Fruit fly (Drosophila melanogaster): ENCODE results near the gene P58IPK.

Gene P58IPK

dm6 chr3R:9559413-9560014 is 27.2 kb upstream of the P58IPK start, which contains the start of the genes AP-1mu and MBD-like (continued):
- TF ChIP-seq Hr39 (GFP tag; optimal IDR thresholded peaks at IDR 0.05) (peak; percentile 75), Hr38 (GFP tag; optimal IDR thresholded peaks at IDR 0.05) (no peak), Blimp-1 (GFP tag; optimal IDR thresholded peaks at IDR 0.05) (peak; percentile 31), CG7368 (GFP tag; optimal IDR thresholded peaks at IDR 0.05) (no peak), CG8632 (GFP tag; optimal IDR thresholded peaks at IDR 0.05) (no peak), CG6276 (GFP tag; optimal IDR thresholded peaks at IDR 0.05) (no peak), Met (GFP tag; optimal IDR thresholded peaks at IDR 0.05) (no peak), Ets21C (GFP tag; optimal IDR thresholded peaks at IDR 0.05) (no peak), CG8119 (GFP tag; IDR thresholded peaks at IDR 0.05) (0 out of 3 replicates have a peak, but pooled peaks have one; percentile 36), CG11762 (GFP tag; optimal IDR thresholded peaks at IDR 0.05; ENCODE audit: insufficient read depth) (no peak), eg (GFP tag; IDR thresholded peaks at IDR 0.05) (peak; percentile 61; the same call in 2 of the 3 replicates), CG9139 (GFP tag; optimal IDR thresholded peaks at IDR 0.05) (no peak), CG31627 (GFP tag; optimal IDR thresholded peaks at IDR 0.05) (peak; percentile 82), dac (GFP tag; optimal IDR thresholded peaks at IDR 0.05) (no peak), fkh (GFP tag; optimal IDR thresholded peaks at IDR 0.05) (no peak), salr (GFP tag; optimal IDR thresholded peaks at IDR 0.05) (no peak), CG11294 (GFP tag; IDR thresholded peaks at IDR 0.05) (no peak), vri (GFP tag; optimal IDR thresholded peaks at IDR 0.05) (peak; percentile 52), Sox15 (GFP tag; optimal IDR thresholded peaks at IDR 0.05) (peak; percentile 34), CG10631 (GFP tag; optimal IDR thresholded peaks at IDR 0.05) (peak; percentile 72), fd59A (GFP tag; optimal IDR thresholded peaks at IDR 0.05) (no peak), CG8319 (GFP tag; optimal IDR thresholded peaks at IDR 0.05) (no peak)

dm6 chr3R:9561121-9561520 is 25.6 kb upstream of the P58IPK start:
- TF ChIP-seq CG3032 (tag; optimal IDR thresholded peaks at IDR 0.05), result no peak
- TF ChIP-seq Eip93F (GFP tag; optimal IDR thresholded peaks at IDR 0.05), result no peak
- TF ChIP-seq Sox102F (GFP tag; optimal IDR thresholded peaks at IDR 0.05), result no peak
- no peak for TF ChIP-seq CG11294 (GFP tag; IDR thresholded peaks at IDR 0.05)
- TF ChIP-seq CG6163 (GFP tag; IDR thresholded peaks at IDR 0.05), result 0 out of 3 replicates have a peak, but pooled peaks have one; percentile 7

DNA sequence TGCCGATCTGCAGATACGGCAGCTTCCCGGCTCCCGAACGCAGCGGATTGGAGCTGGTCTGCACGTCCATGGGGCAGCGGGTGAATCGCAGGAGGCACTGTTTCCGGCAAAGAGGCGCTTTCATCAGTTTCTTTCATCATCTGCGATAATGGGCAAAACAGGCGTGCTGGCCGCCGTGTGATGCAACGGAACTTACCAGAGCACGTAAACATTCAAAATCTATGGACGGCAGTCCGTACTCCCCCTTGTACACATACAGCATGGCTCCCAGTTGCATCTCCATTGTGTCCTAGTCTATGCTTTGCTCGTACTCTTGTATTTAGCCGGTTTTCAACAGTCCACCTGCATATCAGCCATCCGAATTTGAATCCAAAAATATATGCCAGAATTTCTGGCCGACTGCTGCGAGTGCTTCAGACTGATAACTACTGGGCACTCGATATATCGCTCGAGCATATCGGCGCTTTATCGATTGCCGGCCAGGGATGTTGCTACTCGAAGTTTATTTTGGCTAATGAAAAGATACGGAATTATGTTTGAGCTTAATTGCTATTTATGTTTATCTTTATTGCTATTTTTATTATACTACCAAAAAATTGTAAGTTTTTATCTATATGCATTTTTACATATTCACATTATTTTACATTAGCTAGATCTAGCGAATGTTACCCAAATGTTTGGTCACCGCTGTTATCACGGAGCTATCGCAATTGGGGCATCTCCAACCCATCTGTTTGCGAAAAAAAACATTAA is 23.3 kb upstream of the P58IPK start, which contains the start of the genes CG9393 and Vps45:
Gene CG9393 (minus strand): TSS at position 434 of the 753 bp plus-strand sequence.
Gene Vps45 (plus strand): TSS at position 685 of the 753 bp plus-strand sequence.
- peak; percentile 67 for TF ChIP-seq CG31627 (GFP tag; optimal IDR thresholded peaks at IDR 0.05)
- no peak for TF ChIP-seq fd85E (GFP tag; optimal IDR thresholded peaks at IDR 0.05)
- TF ChIP-seq Blimp-1 (GFP tag; optimal IDR thresholded peaks at IDR 0.05), result no peak
- TF ChIP-seq CG8632 (GFP tag; optimal IDR thresholded peaks at IDR 0.05), result no peak
- TF ChIP-seq Sox14 (GFP tag; optimal IDR thresholded peaks at IDR 0.05), result no peak
- no peak for TF ChIP-seq CG8319 (GFP tag; optimal IDR thresholded peaks at IDR 0.05)
- peak; percentile 49 for TF ChIP-seq Eip93F (GFP tag; optimal IDR thresholded peaks at IDR 0.05)
- peak; percentile 62 for TF ChIP-seq CG3032 (tag; optimal IDR thresholded peaks at IDR 0.05)
- no peak for TF ChIP-seq CG6854 (GFP tag; optimal IDR thresholded peaks at IDR 0.05)
- no peak for TF ChIP-seq CG6276 (GFP tag; optimal IDR thresholded peaks at IDR 0.05)
- no peak for TF ChIP-seq CG32006 (GFP tag; optimal IDR thresholded peaks at IDR 0.05)
- TF ChIP-seq CG11762 (GFP tag; optimal IDR thresholded peaks at IDR 0.05; ENCODE audit: insufficient read depth), result no peak
- TF ChIP-seq Sox15 (GFP tag; optimal IDR thresholded peaks at IDR 0.05), result peak; percentile 14
- no peak for TF ChIP-seq Met (GFP tag; optimal IDR thresholded peaks at IDR 0.05)
- peak; percentile 68 for TF ChIP-seq lz (GFP tag; optimal IDR thresholded peaks at IDR 0.05)
- peak; percentile 68 for TF ChIP-seq cyc (GFP tag; optimal IDR thresholded peaks at IDR 0.05)
- TF ChIP-seq fkh (GFP tag; optimal IDR thresholded peaks at IDR 0.05), result no peak
- peak; percentile 20 for TF ChIP-seq CG11902 (GFP tag; optimal IDR thresholded peaks at IDR 0.05)
- TF ChIP-seq CG15336 (GFP tag; IDR thresholded peaks at IDR 0.05), result 0 out of 2 replicates have a peak, but pooled peaks have one; percentile 24
- TF ChIP-seq vri (GFP tag; optimal IDR thresholded peaks at IDR 0.05), result peak; percentile 61
- no peak for TF ChIP-seq CG6792 (GFP tag; optimal IDR thresholded peaks at IDR 0.05)
- no peak for TF ChIP-seq CG6808 (GFP tag; optimal IDR thresholded peaks at IDR 0.05)
- TF ChIP-seq esn (GFP tag; optimal IDR thresholded peaks at IDR 0.05), result peak; percentile 74
